Worm (Caenorhabditis elegans) whole organism, midembryonic: ENCODE results near the gene R08F11.7.

Experiments
- T22C8.4 ChIP-seq: fragments of 200-800 bp; sonication (Bioruptor generic); IDR thresholded peaks from 2 replicates; pipeline ENCODE4 v1.3.6; 2022; ENCODE audit warnings: missing genetic modification characterization, missing compliant biosample characterization
- cog-1 ChIP-seq: sonication (generic microtip); optimal IDR thresholded peaks from 2 replicates; lab custom pipeline; 2016; ENCODE audit warnings: missing genetic modification characterization, missing compliant biosample characterization
- flt-1 ChIP-seq: fragments of 200-800 bp; sonication (Bioruptor generic); IDR thresholded peaks from 2 replicates; pipeline ENCODE4 v1.3.6; 2022; ENCODE audit warnings: missing genetic modification characterization, missing compliant biosample characterization
- klf-2 ChIP-seq: fragments of 200-800 bp; sonication (Bioruptor generic); conservative IDR thresholded peaks from 2 replicates; pipeline ENCODE4 v1.3.6; 2022; ENCODE audit warnings: missing genetic modification reagents, missing genetic modification characterization, missing compliant biosample characterization
- med-1 ChIP-seq: sonication (generic microtip); optimal IDR thresholded peaks from 2 replicates; lab custom pipeline; 2017; ENCODE audit warnings: missing genetic modification characterization, mild to moderate bottlenecking, missing compliant biosample characterization, antibody characterized with exemption, missing genetic modification reagents; ENCODE audit not compliant: insufficient read depth
- ref-1 ChIP-seq: fragments of 200-800 bp; sonication (Bioruptor generic); conservative IDR thresholded peaks from 2 replicates; pipeline ENCODE4 v1.3.6; 2022; ENCODE audit warnings: missing genetic modification reagents, missing genetic modification characterization, missing compliant biosample characterization
- tab-1 ChIP-seq: fragments of 200-800 bp; sonication (Bioruptor generic); IDR thresholded peaks from 2 replicates; pipeline ENCODE4 v1.3.6; 2022; ENCODE audit warnings: missing genetic modification characterization, missing compliant biosample characterization
- ztf-23 ChIP-seq: fragments of 200-800 bp; sonication (Bioruptor generic); IDR thresholded peaks from 2 replicates; pipeline ENCODE4 v1.3.6; 2022; ENCODE audit warnings: missing genetic modification reagents, missing genetic modification characterization, missing compliant biosample characterization
- ztf-29 ChIP-seq: fragments of 200-800 bp; sonication (Bioruptor generic); IDR thresholded peaks from 2 replicates; pipeline ENCODE4 v1.3.6; 2022; ENCODE audit warnings: missing genetic modification reagents, missing genetic modification characterization, missing compliant biosample characterization

Gene R08F11.7

ce11 chrV:3773618-3774017 lies 16.3 kb upstream of the R08F11.7 start:
- TF ChIP-seq cog-1 (tag; lab: Kevin White, UChicago) (no peak), flt-1 (no peak), ztf-23 (GFP tag; lab: Robert Waterston, UW) (no peak), med-1 (no peak), ztf-29 (GFP tag; lab: Robert Waterston, UW) (no peak), klf-2 (no peak), T22C8.4 (no peak), ref-1 (GFP tag; lab: Robert Waterston, UW) (no peak)

- TF ChIP-seq med-1 (no peak), ztf-29 (GFP tag; lab: Robert Waterston, UW) (no peak)
Measured at ce11 chrV:3774653-3775052, 15.2 kb upstream of the R08F11.7 start.

ce11 chrV:3776086-3776589 lies 13.7 kb upstream of the R08F11.7 start, which contains the start of gene cysl-3:
TSS of gene cysl-3 (minus strand) at chrV:3776136.
- TF ChIP-seq cog-1 (tag; lab: Kevin White, UChicago) (no peak), ztf-29 (GFP tag; lab: Robert Waterston, UW) (no peak), flt-1 (no peak), klf-2 (no peak), T22C8.4 (no peak), ref-1 (GFP tag; lab: Robert Waterston, UW) (no peak), tab-1 (GFP tag; lab: Robert Waterston, UW) (no peak), ztf-23 (GFP tag; lab: Robert Waterston, UW) (no peak), med-1 (no peak)

DNA sequence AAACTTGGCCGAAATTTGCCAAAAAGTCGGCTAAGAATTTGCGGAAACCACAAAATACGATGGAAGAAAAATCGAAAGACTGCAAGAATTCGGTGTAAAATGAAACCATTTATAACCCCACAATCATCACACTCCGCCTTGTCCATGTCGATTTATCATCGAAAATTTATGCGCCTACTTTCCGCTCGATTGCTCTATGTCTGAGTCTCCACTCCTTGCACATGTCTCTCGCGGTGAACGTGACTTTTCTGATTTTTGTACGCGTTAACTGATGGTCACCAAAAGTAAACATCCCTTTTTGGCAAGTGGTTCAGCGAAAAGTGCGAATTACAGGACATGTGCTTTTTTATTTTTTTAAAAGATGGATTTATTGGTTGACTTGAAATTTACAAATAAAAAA lies 12.9 kb upstream of the R08F11.7 start:
- TF ChIP-seq ztf-29 (GFP tag; lab: Robert Waterston, UW) = no peak
- no peak for TF ChIP-seq med-1
- TF ChIP-seq tab-1 (GFP tag; lab: Robert Waterston, UW) = no peak
- TF ChIP-seq cog-1 (tag; lab: Kevin White, UChicago) = no peak
- TF ChIP-seq ztf-23 (GFP tag; lab: Robert Waterston, UW) = no peak
- no peak for TF ChIP-seq klf-2
- no peak for TF ChIP-seq ref-1 (GFP tag; lab: Robert Waterston, UW)
- no peak for TF ChIP-seq flt-1
- no peak for TF ChIP-seq T22C8.4

DNA sequence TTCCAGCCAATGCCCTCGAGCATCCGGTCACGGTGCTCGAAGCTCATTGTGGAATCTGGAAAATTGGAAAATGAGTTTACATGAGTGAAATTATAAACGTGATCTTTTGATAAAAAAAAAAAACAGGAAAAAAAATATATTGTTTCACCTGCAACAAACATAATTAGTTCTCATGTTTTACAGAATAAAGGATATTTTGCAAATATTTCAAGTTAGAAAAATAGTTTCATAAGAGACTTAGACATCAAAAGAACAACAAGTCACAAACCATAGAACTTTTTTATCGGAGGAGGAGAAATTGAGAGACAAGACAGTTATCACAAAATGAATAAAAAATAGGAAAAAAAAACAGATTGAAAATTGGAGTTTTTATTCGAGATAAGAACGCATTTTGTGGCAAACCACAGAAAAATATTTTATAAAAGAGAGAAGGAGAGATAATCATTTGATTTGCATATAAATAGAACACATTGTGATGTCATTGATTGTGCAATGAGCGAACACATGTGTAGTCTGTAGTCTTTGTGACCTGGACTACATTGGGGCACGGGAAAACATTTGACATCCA lies 5.6 kb upstream of the R08F11.7 start, which contains the start of gene R08F11.1:
TSS of gene R08F11.1 (minus strand) at position 51 of the 568 bp plus-strand sequence.
- no peak for TF ChIP-seq ref-1 (GFP tag; lab: Robert Waterston, UW)
- TF ChIP-seq T22C8.4 = no peak
- no peak for TF ChIP-seq ztf-29 (GFP tag; lab: Robert Waterston, UW)

ce11 chrV:3788538-3788937 lies 1.3 kb upstream of the R08F11.7 start:
- TF ChIP-seq tab-1 (GFP tag; lab: Robert Waterston, UW) (no peak), cog-1 (tag; lab: Kevin White, UChicago) (no peak), klf-2 (no peak), ztf-29 (GFP tag; lab: Robert Waterston, UW) (no peak), flt-1 (no peak), T22C8.4 (no peak), ref-1 (GFP tag; lab: Robert Waterston, UW) (no peak)

ce11 chrV:3790424-3790823 lies 554 bp downstream of the R08F11.7 start:
- TF ChIP-seq T22C8.4 = no peak

ce11 chrV:3799737-3800136 lies 9.9 kb downstream of the R08F11.7 start:
- TF ChIP-seq cog-1 (tag; lab: Kevin White, UChicago) (no peak), flt-1 (no peak), ref-1 (GFP tag; lab: Robert Waterston, UW) (no peak), tab-1 (GFP tag; lab: Robert Waterston, UW) (no peak), med-1 (no peak), ztf-29 (GFP tag; lab: Robert Waterston, UW) (no peak), T22C8.4 (no peak), ztf-23 (GFP tag; lab: Robert Waterston, UW) (no peak), klf-2 (no peak)

- TF ChIP-seq cog-1 (tag; lab: Kevin White, UChicago) (no peak), med-1 (no peak), ztf-23 (GFP tag; lab: Robert Waterston, UW) (no peak), T22C8.4 (no peak), ref-1 (GFP tag; lab: Robert Waterston, UW) (no peak), ztf-29 (GFP tag; lab: Robert Waterston, UW) (no peak), klf-2 (no peak), tab-1 (GFP tag; lab: Robert Waterston, UW) (no peak), flt-1 (no peak)
Measured at ce11 chrV:3800378-3800777, 10.5 kb downstream of the R08F11.7 start, which contains the start of gene srt-30. TSS of gene srt-30 (minus strand) at chrV:3800478.

DNA sequence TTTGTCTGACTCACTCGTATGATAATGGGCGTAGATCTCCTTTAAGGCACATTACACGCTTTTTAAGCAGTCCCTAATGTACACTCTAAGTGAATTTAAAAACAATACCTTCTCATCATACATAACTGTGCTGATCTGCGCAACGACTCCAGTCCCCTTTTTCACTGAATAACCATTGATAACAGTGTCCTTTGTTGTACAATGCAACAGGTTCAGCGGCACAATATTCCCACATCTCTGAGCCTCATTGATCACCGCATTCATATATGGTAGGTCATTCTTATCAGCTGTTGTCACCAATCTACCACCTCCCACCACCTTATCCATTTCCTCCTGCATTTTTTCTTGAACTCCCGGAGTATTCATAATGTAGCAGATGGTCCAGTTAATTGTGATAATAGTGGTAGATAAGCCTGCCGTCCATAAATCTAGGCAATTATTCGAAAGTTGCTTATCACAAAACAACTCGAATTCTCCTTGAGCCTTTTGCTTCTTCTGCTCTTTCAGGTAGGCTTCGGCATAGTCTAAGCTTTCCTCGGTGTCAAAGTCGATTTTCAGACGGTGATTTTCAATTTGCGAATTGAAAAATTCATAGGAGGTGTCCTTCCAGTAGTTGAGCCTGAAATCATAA lies 12.0 kb downstream of the R08F11.7 start:
- no peak for TF ChIP-seq ref-1 (GFP tag; lab: Robert Waterston, UW)

ce11 chrV:3803343-3803742 lies 13.5 kb downstream of the R08F11.7 start, which contains the start of gene cyp-33C8:
TSS of gene cyp-33C8 (minus strand) at chrV:3803542.
- no peak for TF ChIP-seq ztf-29 (GFP tag; lab: Robert Waterston, UW)
- TF ChIP-seq med-1 = no peak
- no peak for TF ChIP-seq ztf-23 (GFP tag; lab: Robert Waterston, UW)
- TF ChIP-seq T22C8.4 = no peak
- TF ChIP-seq cog-1 (tag; lab: Kevin White, UChicago) = no peak
- no peak for TF ChIP-seq ref-1 (GFP tag; lab: Robert Waterston, UW)
- no peak for TF ChIP-seq flt-1
- TF ChIP-seq klf-2 = no peak
- TF ChIP-seq tab-1 (GFP tag; lab: Robert Waterston, UW) = no peak
